Worm (Caenorhabditis elegans) whole organism, L4/young adult: ENCODE data around the gene F54H12.2.
"Not testable (repeated sequence)": the region's sequence is repeated elsewhere in the genome, so short reads cannot be mapped to it uniquely, and the experiment has no call there.

Experiments used
- W03F9.2 ChIP-seq: fragments of 150-350 bp; optimal IDR thresholded peaks from 2 replicates; lab custom pipeline; 2014; ENCODE audit warnings: missing biosample characterization, missing genetic modification characterization
- dao-5 ChIP-seq: sonication (generic microtip); optimal IDR thresholded peaks from 2 replicates; lab custom pipeline; 2016; ENCODE audit warnings: missing genotype, missing genetic modification characterization, moderate library complexity, missing compliant biosample characterization
- him-1 ChIP-seq: sonication (generic microtip); optimal IDR thresholded peaks from 2 replicates; lab custom pipeline; 2016; ENCODE audit warnings: missing genotype, missing genetic modification reagents, missing genetic modification characterization, missing compliant biosample characterization

Gene F54H12.2

ce11 chrIII:7964281-7964680 is at the start of gene F54H12.2:
TSS of gene F54H12.2 (plus strand) at chrIII:7964581.
- TF ChIP-seq him-1, W03F9.2, dao-5 (tag; lab: Kevin White, UChicago): not testable (repeated sequence)

DNA sequence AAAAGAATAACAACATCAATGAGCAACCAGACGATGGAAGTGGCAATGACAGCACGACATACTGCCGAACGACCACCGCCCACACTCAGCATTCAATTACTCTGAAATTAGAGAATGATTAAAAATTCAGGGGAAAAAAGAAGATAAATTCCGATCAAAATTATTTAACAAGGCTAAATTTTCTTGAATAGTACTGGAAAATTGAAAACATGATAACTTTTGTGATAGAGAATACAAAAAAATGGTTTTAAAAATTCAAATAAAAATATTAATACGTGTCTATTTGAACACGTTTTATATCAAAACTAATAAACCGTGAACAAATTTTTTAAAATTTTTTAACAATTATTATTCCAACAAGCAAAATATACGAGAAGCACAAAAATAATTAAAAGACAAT is 46.7 kb upstream of the F54H12.2 start, which contains the start of gene gly-3:
TSS of gene gly-3 (minus strand) at position 101 of the 400 bp plus-strand sequence.
- TF ChIP-seq W03F9.2 (tag; lab: Kevin White, UChicago) (no peak), dao-5 (tag; lab: Kevin White, UChicago) (no peak), him-1 (tag; lab: Kevin White, UChicago) (no peak)

DNA sequence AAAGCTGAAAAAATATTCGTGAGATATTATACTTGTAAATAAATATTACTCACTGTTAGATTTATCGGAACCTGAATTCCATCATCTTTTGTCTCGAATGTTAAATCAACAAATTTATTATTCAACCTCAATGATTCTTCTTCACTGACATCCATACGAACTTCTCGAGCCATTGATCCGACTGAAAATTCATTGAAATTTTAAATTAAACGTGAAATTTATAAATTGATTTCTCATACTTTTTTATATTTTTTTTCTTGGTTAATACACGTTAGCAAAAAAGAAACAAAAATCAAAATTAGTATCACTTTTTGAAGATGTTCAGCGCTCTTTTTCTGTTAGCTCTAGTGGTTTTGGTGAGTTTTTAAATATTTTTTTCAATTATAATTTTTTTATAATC is 44.6 kb upstream of the F54H12.2 start, which contains the start of gene C29E4.14:
TSS of gene C29E4.14 (plus strand) at position 301 of the 400 bp plus-strand sequence.
- TF ChIP-seq him-1 (tag; lab: Kevin White, UChicago) (no peak), W03F9.2 (tag; lab: Kevin White, UChicago) (no peak), dao-5 (tag; lab: Kevin White, UChicago) (no peak)

DNA sequence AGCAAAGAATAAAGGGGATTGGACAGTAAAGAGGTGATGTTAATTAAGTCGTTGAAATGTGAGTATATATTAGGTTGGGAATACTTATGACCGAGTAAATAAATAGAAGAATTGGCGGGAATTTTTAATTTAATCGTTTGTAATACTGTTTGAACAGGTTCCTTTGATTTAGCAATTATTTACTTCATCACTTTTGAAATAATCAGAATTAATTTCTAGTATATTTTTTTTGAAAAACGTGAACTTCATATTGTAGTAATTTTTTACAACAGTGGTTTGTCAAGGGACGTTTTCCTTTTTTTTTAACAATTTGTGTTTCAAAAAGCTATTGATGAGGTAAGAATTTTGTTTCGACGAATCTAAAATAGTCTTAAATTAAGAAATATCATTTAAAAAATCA is 42.2 kb upstream of the F54H12.2 start, which contains the start of gene C29E4.17:
TSS of gene C29E4.17 (plus strand) at position 301 of the 400 bp plus-strand sequence.
- TF ChIP-seq dao-5 (tag; lab: Kevin White, UChicago) (no peak), W03F9.2 (tag; lab: Kevin White, UChicago) (no peak), him-1 (tag; lab: Kevin White, UChicago) (no peak)

ce11 chrIII:7924821-7925220 is 39.6 kb upstream of the F54H12.2 start, which contains the start of gene tag-250:
TSS of gene tag-250 (minus strand) at chrIII:7924921.
- TF ChIP-seq W03F9.2 (tag; lab: Kevin White, UChicago) (no peak), him-1 (tag; lab: Kevin White, UChicago) (no peak), dao-5 (tag; lab: Kevin White, UChicago) (no peak)

DNA sequence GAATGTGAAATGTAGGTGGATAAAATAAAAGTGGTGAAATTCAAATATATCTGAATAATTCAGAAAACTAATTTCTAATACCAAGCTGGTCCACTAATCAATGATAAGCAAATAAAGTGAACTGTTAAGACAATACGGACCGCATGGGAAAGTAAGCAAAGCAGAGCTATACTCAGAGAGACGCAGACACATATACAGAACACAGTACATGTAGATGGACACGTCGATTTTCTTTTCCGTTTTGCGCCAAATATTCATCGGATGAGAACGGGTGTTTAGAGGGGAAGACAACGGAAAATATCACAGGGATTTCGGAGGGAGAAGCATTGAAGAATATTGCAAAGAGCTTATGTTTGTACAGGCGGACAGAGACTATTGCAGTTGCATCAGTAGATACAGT is 38.4 kb upstream of the F54H12.2 start:
- TF ChIP-seq dao-5 (tag; lab: Kevin White, UChicago), result no peak
- TF ChIP-seq W03F9.2 (tag; lab: Kevin White, UChicago), result no peak
- no peak for TF ChIP-seq him-1 (tag; lab: Kevin White, UChicago)

- no peak for TF ChIP-seq dao-5 (tag; lab: Kevin White, UChicago)
- no peak for TF ChIP-seq him-1 (tag; lab: Kevin White, UChicago)
- TF ChIP-seq W03F9.2 (tag; lab: Kevin White, UChicago), result peak; percentile 53
Observed at ce11 chrIII:7928549-7929129, 35.7 kb upstream of the F54H12.2 start, which contains the start of the genes C29E4.13 and npp-15. TSS of gene C29E4.13 (minus strand) at chrIII:7928717. TSS of gene npp-15 (plus strand) at chrIII:7929043.

- no peak for TF ChIP-seq W03F9.2 (tag; lab: Kevin White, UChicago)
- no peak for TF ChIP-seq him-1 (tag; lab: Kevin White, UChicago)
Observed at ce11 chrIII:7933235-7933634, 31.1 kb upstream of the F54H12.2 start, which contains the start of gene ran-2. TSS of gene ran-2 (plus strand) at chrIII:7933535.

DNA sequence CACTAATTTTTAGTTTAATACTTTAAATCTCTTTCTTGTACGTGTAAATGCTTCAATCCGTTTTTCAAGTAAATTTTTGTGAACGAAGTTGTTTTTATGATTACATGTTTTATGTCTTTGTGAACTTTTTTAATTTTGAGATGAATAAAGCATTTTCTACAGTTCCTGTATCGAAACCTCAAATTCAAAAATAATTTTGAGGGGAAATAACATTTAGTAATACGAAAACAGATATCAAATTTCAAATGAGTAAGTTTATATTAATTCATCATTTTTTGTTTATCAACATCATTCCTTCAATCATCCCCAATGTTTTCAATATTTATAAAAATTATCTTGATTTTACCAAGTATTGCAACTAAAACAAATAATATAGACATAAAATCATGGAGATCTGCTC is 26.8 kb upstream of the F54H12.2 start, which contains the start of gene C29E4.10:
TSS of gene C29E4.10 (plus strand) at position 301 of the 400 bp plus-strand sequence.
- no peak for TF ChIP-seq W03F9.2 (tag; lab: Kevin White, UChicago)
- TF ChIP-seq him-1 (tag; lab: Kevin White, UChicago), result no peak
- TF ChIP-seq dao-5 (tag; lab: Kevin White, UChicago), result no peak

DNA sequence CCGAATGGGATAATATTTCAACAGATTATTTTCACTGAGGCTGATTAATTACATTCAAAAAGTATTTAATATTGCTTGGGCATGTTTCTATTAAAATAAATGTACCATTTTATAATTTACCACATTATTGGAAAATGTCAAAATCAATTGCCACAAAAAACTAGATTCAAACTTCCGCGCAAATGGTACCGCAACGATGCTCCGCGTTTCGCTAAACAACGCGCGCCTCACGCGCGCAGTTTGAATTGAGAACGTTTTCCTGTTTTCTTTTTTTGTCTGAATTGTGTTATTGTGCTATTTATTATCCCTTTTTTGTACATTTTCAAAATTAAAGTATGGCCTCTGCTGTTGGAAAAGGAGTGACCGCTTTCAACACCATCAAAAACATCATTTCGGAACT is 23.6 kb upstream of the F54H12.2 start, which contains the start of gene C29E4.12:
TSS of gene C29E4.12 (plus strand) at position 333 of the 400 bp plus-strand sequence.
- TF ChIP-seq dao-5 (tag; lab: Kevin White, UChicago), result no peak
- TF ChIP-seq him-1 (tag; lab: Kevin White, UChicago), result no peak
- no peak for TF ChIP-seq W03F9.2 (tag; lab: Kevin White, UChicago)

DNA sequence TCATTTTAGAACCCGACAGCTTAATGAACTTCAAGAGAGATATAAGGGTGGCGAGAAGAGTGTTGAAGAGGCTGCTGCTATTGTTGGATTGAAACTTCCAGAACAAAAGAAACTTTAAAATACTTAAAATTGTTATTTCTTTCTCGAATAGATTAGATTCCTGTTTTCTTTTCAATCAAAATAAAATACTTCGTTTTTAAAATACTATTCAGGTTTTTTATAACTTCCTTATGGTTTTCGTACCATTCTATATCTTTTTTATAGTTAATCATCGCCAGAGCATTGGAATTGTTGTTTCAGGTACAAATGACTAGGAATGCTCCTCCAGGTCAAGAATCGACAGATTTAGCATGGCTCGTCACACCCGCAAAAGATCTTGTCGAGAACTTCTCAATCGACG is 23.0 kb upstream of the F54H12.2 start, which contains the start of gene kle-2:
TSS of gene kle-2 (plus strand) at position 301 of the 400 bp plus-strand sequence.
- no peak for TF ChIP-seq dao-5 (tag; lab: Kevin White, UChicago)
- no peak for TF ChIP-seq him-1 (tag; lab: Kevin White, UChicago)
- TF ChIP-seq W03F9.2 (tag; lab: Kevin White, UChicago), result no peak

ce11 chrIII:7946968-7947491 is 17.4 kb upstream of the F54H12.2 start, which contains the start of gene gsto-1:
TSS of gene gsto-1 (minus strand) at chrIII:7947018.
- no peak for TF ChIP-seq him-1 (tag; lab: Kevin White, UChicago)
- no peak for TF ChIP-seq dao-5 (tag; lab: Kevin White, UChicago)
- no peak for TF ChIP-seq W03F9.2 (tag; lab: Kevin White, UChicago)

DNA sequence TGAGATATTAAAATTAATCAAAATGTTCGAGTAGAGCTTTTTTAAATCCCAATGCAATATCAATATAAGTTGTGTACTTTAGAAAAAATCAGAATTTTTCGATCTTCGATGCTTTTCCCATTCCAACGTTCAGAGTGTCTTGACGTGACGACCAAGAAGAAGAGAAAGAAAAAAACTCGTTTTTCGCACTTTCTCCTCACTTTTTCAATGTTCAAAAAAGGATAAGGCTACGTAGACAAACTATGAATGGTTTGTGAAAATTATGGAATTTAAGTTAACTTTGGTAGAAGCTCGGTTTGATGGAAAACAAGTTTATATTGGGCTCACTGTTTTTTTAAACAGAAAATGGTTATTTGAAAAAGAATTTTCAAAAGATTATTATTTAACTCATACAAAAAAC is 16.7 kb upstream of the F54H12.2 start:
- TF ChIP-seq him-1 (tag; lab: Kevin White, UChicago), result no peak
- TF ChIP-seq dao-5 (tag; lab: Kevin White, UChicago), result no peak
- no peak for TF ChIP-seq W03F9.2 (tag; lab: Kevin White, UChicago)
